Worm (Caenorhabditis elegans): ENCODE measurements around the gene irld-1.

DNA sequence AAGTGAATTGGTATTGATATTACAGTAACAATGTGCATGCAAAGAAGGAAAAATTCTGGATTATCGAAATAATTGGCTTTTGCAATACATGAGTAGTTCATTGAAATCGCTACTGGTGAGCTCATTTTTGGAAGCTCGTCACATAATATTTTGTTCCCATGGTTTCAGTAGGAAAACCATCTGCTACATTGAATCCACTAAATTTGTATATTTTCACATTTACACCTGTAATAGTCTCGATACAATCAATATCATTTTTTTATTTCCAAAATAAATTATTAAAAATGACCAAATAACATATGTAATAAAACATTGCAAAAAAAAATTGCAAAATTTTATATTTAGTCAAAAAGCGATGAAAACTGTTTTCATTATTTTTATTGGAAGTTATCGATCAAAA lies 21.5 kb upstream of the irld-1 start, which contains the start of gene srh-192:
- no peak for TF ChIP-seq lir-3 (tag; optimal IDR thresholded peaks at IDR 0.05; ENCODE audit: poor library complexity)
- no peak for TF ChIP-seq ztf-4 (tag; optimal IDR thresholded peaks at IDR 0.05)
- no peak for TF ChIP-seq egl-27 (tag; optimal IDR thresholded peaks at IDR 0.05)
- TF ChIP-seq elt-2 (tag; optimal IDR thresholded peaks at IDR 0.05) = no peak
- no peak for TF ChIP-seq dpl-1 (GFP tag; optimal IDR thresholded peaks at IDR 0.05)
- no peak for TF ChIP-seq tlp-1 (tag; optimal IDR thresholded peaks at IDR 0.05)
- no peak for TF ChIP-seq lsy-2 (tag; optimal IDR thresholded peaks at IDR 0.05)
- no peak for TF ChIP-seq elt-3 (tag; optimal IDR thresholded peaks at IDR 0.05)
- TF ChIP-seq ztf-11 (tag; optimal IDR thresholded peaks at IDR 0.05) = no peak
- no peak for TF ChIP-seq sox-4 (tag; optimal IDR thresholded peaks at IDR 0.05)
- no peak for TF ChIP-seq lin-15B (tag; optimal IDR thresholded peaks at IDR 0.05)
- no peak for TF ChIP-seq rnt-1 (tag; optimal IDR thresholded peaks at IDR 0.05)
- no peak for TF ChIP-seq snpc-4 (tag; optimal IDR thresholded peaks at IDR 0.05)
- TF ChIP-seq mab-9 (GFP tag; IDR thresholded peaks at IDR 0.05) = no peak
